Worm (Caenorhabditis elegans) whole organism, L1 larva: ENCODE measurements around the gene osm-10.
A peak's percentile ranks its signal among the peaks of the same experiment; 100 is the strongest.

Experiments
- C16A3.4 ChIP-seq: fragments of 150-350 bp; optimal IDR thresholded peaks from 2 replicates; lab custom pipeline; 2014; ENCODE audit warnings: missing biosample characterization, missing genetic modification characterization
- F16B12.6 ChIP-seq: fragments of 150-350 bp; optimal IDR thresholded peaks from 2 replicates; lab custom pipeline; 2014; ENCODE audit warnings: missing biosample characterization, missing genetic modification characterization
- aha-1 ChIP-seq: fragments of 150-350 bp; optimal IDR thresholded peaks from 2 replicates; lab custom pipeline; 2014; ENCODE audit warnings: missing biosample characterization, missing genetic modification characterization
- blmp-1 ChIP-seq: fragments of 150-350 bp; optimal IDR thresholded peaks from 2 replicates; lab custom pipeline; 2014; ENCODE audit warnings: missing biosample characterization, missing genetic modification characterization
- ces-1 ChIP-seq: fragments of 150-350 bp; optimal IDR thresholded peaks from 2 replicates; lab custom pipeline; 2014; ENCODE audit warnings: missing biosample characterization, missing genetic modification reagents, missing genetic modification characterization
- dsc-1 ChIP-seq: sonication (generic microtip); optimal IDR thresholded peaks from 2 replicates; lab custom pipeline; 2016; ENCODE audit warnings: mild to moderate bottlenecking, missing genetic modification characterization, missing compliant biosample characterization
- efl-1 ChIP-seq, 4 experiments: fragments of 150-350 bp; optimal IDR thresholded peaks in 3 of 4; peaks in 1 of 4; 1 replicate in 1 of 4; 2 replicates in 3 of 4; lab custom pipeline; 2014; ENCODE audit warnings: missing biosample characterization in 2 of 4, missing genetic modification characterization in 2 of 4, missing genetic modification reagents in 2 of 4
- egl-13 ChIP-seq: sonication (generic microtip); optimal IDR thresholded peaks from 2 replicates; lab custom pipeline; 2016; ENCODE audit warnings: missing genotype, missing genetic modification reagents, missing genetic modification characterization, missing compliant biosample characterization
- elt-2 ChIP-seq: sonication (generic microtip); optimal IDR thresholded peaks from 2 replicates; lab custom pipeline; 2016; ENCODE audit warnings: missing genetic modification characterization, mild to moderate bottlenecking, inconsistent platforms, missing compliant biosample characterization, missing genetic modification reagents
- elt-3 ChIP-seq, 6 experiments: fragments of 150-350 bp in 1 of 6; sonication (generic microtip); optimal IDR thresholded peaks; 2 replicates each; lab custom pipeline; 2017 to 2018; ENCODE audit warnings: missing biosample characterization in 6 of 6, missing genetic modification characterization in 6 of 6, inconsistent platforms in 1 of 6
- ets-5 ChIP-seq: fragments of 200-800 bp; sonication (Bioruptor generic); IDR thresholded peaks from 2 replicates; pipeline ENCODE4 v1.3.6; 2022; ENCODE audit warnings: missing genetic modification characterization, missing compliant biosample characterization
- hlh-4 ChIP-seq: sonication (generic microtip); optimal IDR thresholded peaks from 2 replicates; lab custom pipeline; 2016; ENCODE audit warnings: mild to moderate bottlenecking, missing genetic modification characterization, missing compliant biosample characterization
- hpl-2 ChIP-seq: fragments of 150-350 bp; optimal IDR thresholded peaks from 2 replicates; lab custom pipeline; 2014; ENCODE audit warnings: missing biosample characterization, missing genetic modification reagents, missing genetic modification characterization
- irx-1 ChIP-seq: sonication (generic microtip); optimal IDR thresholded peaks from 2 replicates; lab custom pipeline; 2016; ENCODE audit warnings: missing genetic modification characterization, missing compliant biosample characterization
- isw-1 ChIP-seq: fragments of 200-800 bp; sonication (Bioruptor generic); IDR thresholded peaks from 2 replicates; pipeline ENCODE4 v1.3.6; 2022; ENCODE audit warnings: missing genetic modification characterization, missing compliant biosample characterization
- lin-14 ChIP-seq: fragments of 200-800 bp; sonication (Bioruptor generic); optimal IDR thresholded peaks from 2 replicates; lab custom pipeline; 2018; ENCODE audit warnings: mild to moderate bottlenecking, missing genetic modification characterization, moderate library complexity, missing compliant biosample characterization
- lin-35 ChIP-seq, 2 experiments: fragments of 150-350 bp; optimal IDR thresholded peaks; 2 replicates each; lab custom pipeline; 2014; ENCODE audit warnings: missing biosample characterization in 2 of 2, missing genetic modification characterization in 2 of 2, missing genetic modification reagents in 2 of 2
- lin-39 ChIP-seq: fragments of 150-350 bp; optimal IDR thresholded peaks from 2 replicates; lab custom pipeline; 2014; ENCODE audit warnings: missing biosample characterization, missing genetic modification reagents, missing genetic modification characterization
- lir-3 ChIP-seq: sonication (generic microtip); optimal IDR thresholded peaks from 2 replicates; lab custom pipeline; 2016; ENCODE audit warnings: mild to moderate bottlenecking, missing genetic modification characterization, moderate library complexity, missing compliant biosample characterization; ENCODE audit not compliant: poor library complexity
- lsy-2 ChIP-seq, 2 experiments: fragments of 150-350 bp; optimal IDR thresholded peaks; 2 replicates each; lab custom pipeline; 2014; ENCODE audit warnings: missing biosample characterization in 2 of 2, missing genetic modification characterization in 2 of 2
- mab-9 ChIP-seq: fragments of 200-800 bp; sonication (Bioruptor generic); IDR thresholded peaks from 2 replicates; pipeline ENCODE4 v1.3.6; 2022; ENCODE audit warnings: missing genetic modification reagents, missing genetic modification characterization, missing compliant biosample characterization
- mef-2 ChIP-seq: fragments of 150-350 bp; optimal IDR thresholded peaks from 2 replicates; lab custom pipeline; 2014; ENCODE audit warnings: missing biosample characterization, missing genetic modification characterization
- nhr-12 ChIP-seq: sonication (generic microtip); optimal IDR thresholded peaks from 2 replicates; lab custom pipeline; 2017; ENCODE audit warnings: missing biosample characterization, missing genetic modification characterization
- nhr-19 ChIP-seq: fragments of 200-800 bp; sonication (Bioruptor generic); conservative IDR thresholded peaks from 2 replicates; pipeline ENCODE4 v1.3.6; 2022; ENCODE audit warnings: missing genetic modification characterization, missing compliant biosample characterization
- nhr-20 ChIP-seq: sonication (generic microtip); optimal IDR thresholded peaks from 2 replicates; lab custom pipeline; 2016; ENCODE audit warnings: mild to moderate bottlenecking, missing genetic modification characterization, missing compliant biosample characterization
- nhr-237 ChIP-seq: fragments of 150-350 bp; optimal IDR thresholded peaks from 2 replicates; lab custom pipeline; 2014; ENCODE audit warnings: missing biosample characterization, missing genetic modification characterization
- nhr-71 ChIP-seq: sonication (generic microtip); optimal IDR thresholded peaks from 2 replicates; lab custom pipeline; 2016; ENCODE audit warnings: mild to moderate bottlenecking, missing genetic modification characterization, moderate library complexity, missing compliant biosample characterization
- nhr-77 ChIP-seq: fragments of 150-350 bp; optimal IDR thresholded peaks from 2 replicates; lab custom pipeline; 2014; ENCODE audit warnings: missing biosample characterization, missing genetic modification characterization
- pax-3 ChIP-seq: fragments of 200-800 bp; sonication (Bioruptor generic); optimal IDR thresholded peaks from 2 replicates; lab custom pipeline; 2018; ENCODE audit warnings: mild to moderate bottlenecking, missing genetic modification characterization, moderate library complexity, missing compliant biosample characterization
- pqm-1 ChIP-seq: sonication (generic microtip); optimal IDR thresholded peaks from 3 replicates; lab custom pipeline; 2017; ENCODE audit warnings: missing biosample characterization, missing genetic modification characterization
- rnt-1 ChIP-seq: sonication (generic microtip); optimal IDR thresholded peaks from 2 replicates; lab custom pipeline; 2016; ENCODE audit warnings: mild to moderate bottlenecking, missing genetic modification characterization, moderate library complexity, missing compliant biosample characterization
- snu-23 ChIP-seq: sonication (generic microtip); optimal IDR thresholded peaks from 2 replicates; lab custom pipeline; 2016; ENCODE audit warnings: missing genetic modification characterization, missing compliant biosample characterization
- sox-4 ChIP-seq: sonication (generic microtip); optimal IDR thresholded peaks from 2 replicates; lab custom pipeline; 2016; ENCODE audit warnings: missing genetic modification characterization, missing compliant biosample characterization
- sptf-1 ChIP-seq: fragments of 150-350 bp; optimal IDR thresholded peaks from 2 replicates; lab custom pipeline; 2014; ENCODE audit warnings: missing biosample characterization, missing genetic modification characterization
- unc-30 ChIP-seq: sonication (generic microtip); optimal IDR thresholded peaks from 2 replicates; lab custom pipeline; 2017; ENCODE audit warnings: missing biosample characterization, missing genetic modification characterization
- unc-62 ChIP-seq: fragments of 150-350 bp; optimal IDR thresholded peaks from 2 replicates; lab custom pipeline; 2014; ENCODE audit warnings: missing biosample characterization, missing genetic modification reagents, missing genetic modification characterization
- unc-98 ChIP-seq: fragments of 200-800 bp; sonication (Bioruptor generic); IDR thresholded peaks from 2 replicates; pipeline ENCODE4 v1.3.6; 2022; ENCODE audit warnings: missing genetic modification characterization, missing compliant biosample characterization
- vab-15 ChIP-seq: sonication (generic microtip); optimal IDR thresholded peaks from 2 replicates; lab custom pipeline; 2017; ENCODE audit warnings: missing genotype, mild to moderate bottlenecking, missing genetic modification characterization, missing compliant biosample characterization
- xbp-1 ChIP-seq: sonication (generic microtip); optimal IDR thresholded peaks from 2 replicates; lab custom pipeline; 2016; ENCODE audit warnings: missing genetic modification characterization, missing compliant biosample characterization
- zag-1 ChIP-seq: fragments of 150-350 bp; optimal IDR thresholded peaks from 2 replicates; lab custom pipeline; 2014; ENCODE audit warnings: missing biosample characterization, missing genetic modification characterization
- zip-4 ChIP-seq: fragments of 200-800 bp; sonication (Bioruptor generic); optimal IDR thresholded peaks from 2 replicates; lab custom pipeline; 2018; ENCODE audit warnings: mild to moderate bottlenecking, missing genetic modification characterization, moderate library complexity, missing compliant biosample characterization
- ztf-4 ChIP-seq: fragments of 150-350 bp; optimal IDR thresholded peaks from 2 replicates; lab custom pipeline; 2014; ENCODE audit warnings: missing biosample characterization, missing genetic modification characterization

Gene osm-10

ce11 chrIII:7207903-7208497 lies 35.1 kb upstream of the osm-10 start, which contains the start of gene rpl-6 (continued):
- TF ChIP-seq sptf-1 (tag; lab: Kevin White, UChicago), result no peak
- TF ChIP-seq ztf-4, result peak; percentile 82
- TF ChIP-seq dsc-1 (tag; lab: Kevin White, UChicago), result peak; percentile 81
- TF ChIP-seq pqm-1 (tag; lab: Kevin White, UChicago), result no peak
- peak; percentile 20 for TF ChIP-seq sox-4 (tag; lab: Kevin White, UChicago)
- TF ChIP-seq unc-30 (tag; lab: Kevin White, UChicago), result no peak
- peak; percentile 67 for TF ChIP-seq irx-1 (tag; lab: Kevin White, UChicago)
- peak; percentile 73 for TF ChIP-seq lin-39 (tag; lab: Kevin White, UChicago)
- TF ChIP-seq snu-23 (GFP tag; lab: Kevin White, UChicago), result peak; percentile 92
- TF ChIP-seq unc-62 (GFP tag; lab: Kevin White, UChicago), result no peak
- no peak for TF ChIP-seq aha-1 (tag; lab: Kevin White, UChicago)
- peak; percentile 76 for TF ChIP-seq lir-3 (tag; lab: Kevin White, UChicago)
- no peak for TF ChIP-seq nhr-12 (tag; lab: Kevin White, UChicago)
- TF ChIP-seq ets-5 (GFP tag; lab: Robert Waterston, UW), result no peak
- TF ChIP-seq nhr-71 (tag; lab: Kevin White, UChicago), result peak; percentile 93

DNA sequence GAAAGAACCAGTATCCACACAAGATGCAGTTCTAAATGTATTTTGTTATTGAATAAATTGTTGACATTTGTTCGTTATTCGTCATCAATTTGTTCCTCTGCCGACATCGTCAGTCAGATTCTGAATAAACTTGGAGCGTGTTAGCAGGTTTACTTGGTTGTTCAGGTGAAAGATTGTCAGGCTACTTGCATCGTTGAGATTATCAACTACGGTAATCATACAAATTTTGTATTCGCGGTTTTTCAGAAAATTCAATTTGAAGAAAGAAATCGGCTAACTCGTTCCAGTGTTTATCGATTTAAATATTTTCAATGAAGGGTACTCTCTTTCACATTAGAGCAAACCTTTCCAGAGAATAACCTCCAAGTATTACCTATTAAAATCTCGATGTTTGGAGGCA lies 33.4 kb upstream of the osm-10 start, which contains the start of gene R151.2:
Gene R151.2 (plus strand): TSS at position 247 of the 400 bp plus-strand sequence.
- TF ChIP-seq efl-1 (optimal IDR thresholded peaks at IDR 0.05; lab: Kevin White, UChicago) (no peak), efl-1 (GFP tag; optimal IDR thresholded peaks at IDR 0.05 in 1 of 2; lab: Kevin White, UChicago) (peak in 1 of 2 experiments; percentile 91), mef-2 (tag; lab: Kevin White, UChicago) (no peak), snu-23 (GFP tag; lab: Kevin White, UChicago) (no peak), lsy-2 (tag; optimal IDR thresholded peaks at IDR 0.05; lab: Kevin White, UChicago) (peak in 1 of 2 experiments; percentile 50), hpl-2 (no peak)
- TF ChIP-seq, all 84 proteins: peak for 2

- TF ChIP-seq F16B12.6 (tag; lab: Kevin White, UChicago) (no peak), elt-2 (no peak), ces-1 (GFP tag; lab: Kevin White, UChicago) (no peak), unc-98 (no peak), ztf-4 (no peak), vab-15 (tag; lab: Kevin White, UChicago) (no peak), nhr-19 (GFP tag; lab: Robert Waterston, UW) (no peak), lin-14 (peak; percentile 0)
These were observed 32.6 kb upstream of the osm-10 start for ce11 chrIII:7210486-7210885.

DNA sequence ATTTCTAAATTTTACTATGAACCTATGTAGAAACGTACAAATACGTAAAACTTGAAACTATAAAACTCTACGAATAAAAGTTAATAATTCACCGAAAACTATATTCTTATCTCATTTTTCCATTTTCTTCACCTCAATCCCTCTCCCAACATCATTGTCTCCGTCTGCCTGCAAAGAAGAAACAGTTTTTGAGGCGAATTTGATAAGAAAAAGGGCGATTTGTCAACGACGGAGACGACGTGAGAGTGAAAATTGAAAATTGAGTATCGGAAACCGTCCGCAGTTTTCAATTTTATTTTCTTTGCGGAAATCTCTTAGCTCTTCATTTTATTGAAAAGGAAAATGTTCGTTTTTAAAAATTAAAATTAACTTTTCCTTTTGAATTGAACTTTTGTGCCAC lies 31.1 kb upstream of the osm-10 start:
- no peak for TF ChIP-seq hpl-2
- TF ChIP-seq elt-3 (tag; optimal IDR thresholded peaks at IDR 0.05; lab: Kevin White, UChicago), result peak in 1 of 6 experiments; percentile 28
- TF ChIP-seq zip-4 (GFP tag; lab: Kevin White, UChicago), result no peak
- peak in 1 of 2 experiments; percentile 14 for TF ChIP-seq lin-35 (GFP tag; optimal IDR thresholded peaks at IDR 0.05; lab: Kevin White, UChicago)
- TF ChIP-seq C16A3.4 (tag; lab: Kevin White, UChicago), result no peak
- TF ChIP-seq elt-2, result peak; percentile 49
- peak; percentile 46 for TF ChIP-seq lin-14
- TF ChIP-seq blmp-1 (tag; lab: Kevin White, UChicago), result peak; percentile 94
- peak; percentile 2 for TF ChIP-seq nhr-20 (tag; lab: Kevin White, UChicago)
- TF ChIP-seq nhr-19 (GFP tag; lab: Robert Waterston, UW), result 0 out of 2 replicates have a peak, but pooled peaks have one; percentile 9

ce11 chrIII:7215532-7215931 lies 27.5 kb upstream of the osm-10 start:
- TF ChIP-seq zag-1 (tag; lab: Kevin White, UChicago), result no peak
- peak; percentile 62 for TF ChIP-seq lin-14
- TF ChIP-seq lin-35 (GFP tag; optimal IDR thresholded peaks at IDR 0.05; lab: Kevin White, UChicago), result peak in 1 of 2 experiments; percentile 13
- no peak for TF ChIP-seq sox-4 (tag; lab: Kevin White, UChicago)
- TF ChIP-seq nhr-237 (tag; lab: Kevin White, UChicago), result no peak
- TF ChIP-seq isw-1 (GFP tag; lab: Robert Waterston, UW), result no peak
- TF ChIP-seq sptf-1 (tag; lab: Kevin White, UChicago), result no peak
- TF ChIP-seq efl-1 (optimal IDR thresholded peaks at IDR 0.05; lab: Kevin White, UChicago), result no peak
- TF ChIP-seq efl-1 (GFP tag; optimal IDR thresholded peaks at IDR 0.05 in 1 of 2; lab: Kevin White, UChicago), result peak in 1 of 2 experiments; percentile 44
- TF ChIP-seq nhr-19 (GFP tag; lab: Robert Waterston, UW), result 0 out of 2 replicates have a peak, but pooled peaks have one; percentile 6
- TF ChIP-seq egl-13 (tag; lab: Kevin White, UChicago), result no peak
- no peak for TF ChIP-seq pax-3 (tag; lab: Kevin White, UChicago)
- no peak for TF ChIP-seq nhr-77
- no peak for TF ChIP-seq hlh-4 (tag; lab: Kevin White, UChicago)
- no peak for TF ChIP-seq mab-9
- TF ChIP-seq snu-23 (GFP tag; lab: Kevin White, UChicago), result peak; percentile 9
- no peak for TF ChIP-seq mef-2 (tag; lab: Kevin White, UChicago)
- no peak for TF ChIP-seq zip-4 (GFP tag; lab: Kevin White, UChicago)
- peak; percentile 63 for TF ChIP-seq rnt-1 (tag; lab: Kevin White, UChicago)
- TF ChIP-seq xbp-1 (tag; lab: Kevin White, UChicago), result no peak
